Worm (Caenorhabditis elegans) whole organism, L4 larva: Measurements from ENCODE around the gene F55A4.3.
A peak's percentile ranks its signal among the peaks of the same experiment; 100 is the strongest.

Source experiments
- F10B5.3 ChIP-seq: sonication (generic microtip); optimal IDR thresholded peaks from 2 replicates; lab custom pipeline; 2016; ENCODE audit warnings: mild to moderate bottlenecking, missing genetic modification characterization, missing compliant biosample characterization
- F49E8.2 ChIP-seq: sonication (generic microtip); optimal IDR thresholded peaks from 2 replicates; lab custom pipeline; 2016; ENCODE audit warnings: missing compliant biosample characterization, mild to moderate bottlenecking, missing genetic modification characterization, borderline replicate concordance
- Y105C5A.15 ChIP-seq: fragments of 200-800 bp; sonication (Bioruptor generic); IDR thresholded peaks from 2 replicates; pipeline ENCODE4 v1.3.6; 2022; ENCODE audit warnings: missing genetic modification characterization, missing compliant biosample characterization
- ZK546.5 ChIP-seq, 2 experiments: sonication (generic microtip); optimal IDR thresholded peaks; 2 replicates each; lab custom pipeline; 2017; ENCODE audit warnings: missing biosample characterization in 2 of 2, missing genetic modification characterization in 2 of 2
- aha-1 ChIP-seq: fragments of 150-350 bp; peaks from one replicate; lab custom pipeline; 2014; ENCODE audit warnings: missing biosample characterization, missing genetic modification characterization
- attf-4 ChIP-seq: sonication (generic microtip); optimal IDR thresholded peaks from 3 replicates; lab custom pipeline; 2017; ENCODE audit warnings: missing biosample characterization, missing genetic modification characterization
- ceh-20 ChIP-seq: fragments of 200-800 bp; sonication (Bioruptor generic); IDR thresholded peaks from 2 replicates; pipeline ENCODE4 v1.3.6; 2022; ENCODE audit warnings: missing genetic modification reagents, missing genetic modification characterization, missing compliant biosample characterization
- ceh-28 ChIP-seq: fragments of 150-350 bp; optimal IDR thresholded peaks from 2 replicates; lab custom pipeline; 2014; ENCODE audit warnings: missing biosample characterization, missing genetic modification reagents, missing genetic modification characterization
- daf-16 ChIP-seq, 3 experiments: sonication (generic microtip); optimal IDR thresholded peaks; 2 replicates each; lab custom pipeline; 2016 to 2017; ENCODE audit warnings: missing genetic modification characterization in 3 of 3, missing genetic modification reagents in 3 of 3, mild to moderate bottlenecking in 2 of 3, missing compliant biosample characterization in 2 of 3, missing biosample characterization in 1 of 3, moderate library complexity in 1 of 3
- daf-19 ChIP-seq: fragments of 200-800 bp; sonication (Bioruptor generic); conservative IDR thresholded peaks from 2 replicates; pipeline ENCODE4 v1.3.6; 2022; ENCODE audit warnings: missing genetic modification characterization, missing compliant biosample characterization
- dmd-6 ChIP-seq: fragments of 200-800 bp; sonication (Bioruptor generic); IDR thresholded peaks from 2 replicates; pipeline ENCODE4 v1.3.6; 2022; ENCODE audit warnings: missing genetic modification reagents, missing genetic modification characterization, missing compliant biosample characterization
- dmd-8 ChIP-seq: fragments of 200-800 bp; sonication (Bioruptor generic); IDR thresholded peaks from 2 replicates; pipeline ENCODE4 v1.3.6; 2022; ENCODE audit warnings: missing genetic modification characterization, missing compliant biosample characterization
- dmd-9 ChIP-seq: fragments of 200-800 bp; sonication (Bioruptor generic); IDR thresholded peaks from 2 replicates; pipeline ENCODE4 v1.3.6; 2022; ENCODE audit warnings: missing genetic modification reagents, missing genetic modification characterization, missing compliant biosample characterization
- dve-1 ChIP-seq: sonication (generic microtip); optimal IDR thresholded peaks from 2 replicates; lab custom pipeline; 2017; ENCODE audit warnings: antibody characterized with exemption, mild to moderate bottlenecking, missing genetic modification characterization, missing compliant biosample characterization; ENCODE audit not compliant: insufficient read depth
- egl-43 ChIP-seq: fragments of 200-800 bp; sonication (Bioruptor generic); IDR thresholded peaks from 2 replicates; pipeline ENCODE4 v1.3.6; 2022; ENCODE audit warnings: missing genetic modification reagents, missing genetic modification characterization, missing compliant biosample characterization
- fos-1 ChIP-seq: fragments of 150-350 bp; optimal IDR thresholded peaks from 2 replicates; lab custom pipeline; 2014; ENCODE audit warnings: missing biosample characterization, missing genetic modification characterization
- gei-8 ChIP-seq: fragments of 200-800 bp; sonication (Bioruptor generic); optimal IDR thresholded peaks from 2 replicates; lab custom pipeline; 2018; ENCODE audit warnings: mild to moderate bottlenecking, missing genetic modification characterization, missing compliant biosample characterization
- hif-1 ChIP-seq, 2 experiments: sonication (generic microtip); optimal IDR thresholded peaks; 2 replicates each; lab custom pipeline; 2016 to 2017; ENCODE audit warnings: missing compliant biosample characterization in 2 of 2, missing genetic modification characterization in 2 of 2, missing genetic modification reagents in 2 of 2, missing genotype in 2 of 2, mild to moderate bottlenecking in 1 of 2
- hlh-11 ChIP-seq: fragments of 200-800 bp; sonication (Bioruptor generic); optimal IDR thresholded peaks from 2 replicates; lab custom pipeline; 2018; ENCODE audit warnings: mild to moderate bottlenecking, missing genetic modification characterization, missing compliant biosample characterization
- lim-7 ChIP-seq: fragments of 200-800 bp; sonication (Bioruptor generic); IDR thresholded peaks from 2 replicates; pipeline ENCODE4 v1.3.6; 2022; ENCODE audit warnings: missing genetic modification characterization, missing compliant biosample characterization
- lin-38 ChIP-seq: fragments of 200-800 bp; sonication (Bioruptor generic); IDR thresholded peaks from 2 replicates; pipeline ENCODE4 v1.3.6; 2022; ENCODE audit warnings: missing genetic modification reagents, missing genetic modification characterization, missing compliant biosample characterization
- mep-1 ChIP-seq: fragments of 150-350 bp; sonication (generic microtip); optimal IDR thresholded peaks from 3 replicates; lab custom pipeline; 2014; ENCODE audit warnings: missing biosample characterization, missing genetic modification characterization
- mes-2 ChIP-seq: sonication (generic microtip); optimal IDR thresholded peaks from 2 replicates; lab custom pipeline; 2016; ENCODE audit warnings: missing genotype, mild to moderate bottlenecking, missing genetic modification characterization, missing compliant biosample characterization; ENCODE audit not compliant: poor library complexity, severe bottlenecking
- mxl-3 ChIP-seq: fragments of 200-800 bp; sonication (Bioruptor generic); optimal IDR thresholded peaks from 2 replicates; lab custom pipeline; 2018; ENCODE audit warnings: mild to moderate bottlenecking, missing genetic modification characterization, missing compliant biosample characterization
- nhr-11 ChIP-seq: fragments of 150-350 bp; optimal IDR thresholded peaks from 2 replicates; lab custom pipeline; 2014; ENCODE audit warnings: missing biosample characterization, missing genetic modification characterization
- nhr-28 ChIP-seq: fragments of 150-350 bp; optimal IDR thresholded peaks from 2 replicates; lab custom pipeline; 2014; ENCODE audit warnings: missing biosample characterization, missing genetic modification characterization
- nhr-48 ChIP-seq: sonication (generic microtip); optimal IDR thresholded peaks from 2 replicates; lab custom pipeline; 2016; ENCODE audit warnings: mild to moderate bottlenecking, missing genetic modification characterization, missing compliant biosample characterization
- nhr-76 ChIP-seq: fragments of 150-350 bp; optimal IDR thresholded peaks from 2 replicates; lab custom pipeline; 2014; ENCODE audit warnings: missing biosample characterization, missing genetic modification characterization
- nhr-77 ChIP-seq: fragments of 150-350 bp; optimal IDR thresholded peaks from 2 replicates; lab custom pipeline; 2014; ENCODE audit warnings: missing biosample characterization, missing genetic modification characterization
- php-3 ChIP-seq: fragments of 200-800 bp; sonication (Bioruptor generic); IDR thresholded peaks from 2 replicates; pipeline ENCODE4 v1.3.6; 2022; ENCODE audit warnings: missing genetic modification reagents, missing genetic modification characterization, missing compliant biosample characterization
- pqm-1 ChIP-seq: sonication (generic microtip); optimal IDR thresholded peaks from 2 replicates; lab custom pipeline; 2017; ENCODE audit warnings: missing biosample characterization, missing genetic modification characterization
- set-16 ChIP-seq: fragments of 200-800 bp; sonication (Bioruptor generic); IDR thresholded peaks from 2 replicates; pipeline ENCODE4 v1.3.6; 2022; ENCODE audit warnings: missing genetic modification reagents, missing genetic modification characterization, missing compliant biosample characterization
- skn-1 ChIP-seq: fragments of 150-350 bp; optimal IDR thresholded peaks from 2 replicates; lab custom pipeline; 2014; ENCODE audit warnings: missing biosample characterization, missing genetic modification characterization
- snpc-4 ChIP-seq: fragments of 150-350 bp; optimal IDR thresholded peaks from 2 replicates; lab custom pipeline; 2014; ENCODE audit warnings: missing biosample characterization, missing genetic modification characterization
- spr-3 ChIP-seq: fragments of 200-800 bp; sonication (Bioruptor generic); optimal IDR thresholded peaks from 2 replicates; lab custom pipeline; 2018; ENCODE audit warnings: mild to moderate bottlenecking, missing genetic modification characterization, missing compliant biosample characterization
- unc-62 ChIP-seq, 3 experiments: fragments of 150-350 bp in 1 of 3; sonication (generic microtip); optimal IDR thresholded peaks in 2 of 3; peaks in 1 of 3; 1 replicate in 1 of 3; 2 replicates in 2 of 3; lab custom pipeline; 2014 to 2017; ENCODE audit warnings: missing biosample characterization in 3 of 3, missing genetic modification characterization in 3 of 3, missing genetic modification reagents in 3 of 3, missing genotype in 1 of 3
- zfp-2 ChIP-seq: sonication (generic microtip); optimal IDR thresholded peaks from 2 replicates; lab custom pipeline; 2016; ENCODE audit warnings: mild to moderate bottlenecking, missing genetic modification characterization, missing compliant biosample characterization
- zip-2 ChIP-seq: fragments of 150-350 bp; optimal IDR thresholded peaks from 2 replicates; lab custom pipeline; 2014; ENCODE audit warnings: missing biosample characterization, missing genetic modification characterization
- ztf-11 ChIP-seq: fragments of 150-350 bp; optimal IDR thresholded peaks from 2 replicates; lab custom pipeline; 2014; ENCODE audit warnings: missing biosample characterization, missing genetic modification characterization

F55A4.3 gene

DNA sequence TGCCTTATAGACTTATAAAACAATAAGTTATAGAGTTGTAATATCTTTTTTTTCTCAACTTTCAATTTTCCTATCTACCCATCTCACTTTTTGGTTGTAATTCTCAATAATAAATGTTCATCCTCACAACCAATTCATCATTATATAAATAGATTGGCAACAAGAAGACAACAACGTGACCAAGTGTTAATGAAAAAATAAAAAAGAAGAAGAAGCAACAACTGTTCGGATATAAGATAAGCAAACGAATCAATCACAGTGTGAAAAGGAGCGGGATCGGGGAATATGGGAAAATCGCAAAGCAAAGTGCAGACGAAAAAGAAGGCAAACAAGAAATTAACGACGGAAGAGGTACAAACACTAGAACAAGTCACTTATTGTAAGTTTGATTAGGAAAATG is 29.0 kb upstream of the F55A4.3 start, which contains the start of gene ncs-3:
TSS of gene ncs-3 (plus strand) at position 153 of the 400 bp plus-strand sequence.
- peak in 1 of 2 experiments; percentile 91 for TF ChIP-seq daf-16 (GFP tag; optimal IDR thresholded peaks at IDR 0.05; lab: Kevin White, UChicago)
- TF ChIP-seq daf-16 (tag; optimal IDR thresholded peaks at IDR 0.05; lab: Kevin White, UChicago) = no peak
- TF ChIP-seq dmd-8 = no peak
- TF ChIP-seq ceh-20 (GFP tag; lab: Robert Waterston, UW) = 0 out of 2 replicates have a peak, but pooled peaks have one; percentile 13
- TF ChIP-seq aha-1 (tag; lab: Kevin White, UChicago) = peak; percentile 35
- TF ChIP-seq ZK546.5 (tag; optimal IDR thresholded peaks at IDR 0.05; lab: Kevin White, UChicago) = no peak

DNA sequence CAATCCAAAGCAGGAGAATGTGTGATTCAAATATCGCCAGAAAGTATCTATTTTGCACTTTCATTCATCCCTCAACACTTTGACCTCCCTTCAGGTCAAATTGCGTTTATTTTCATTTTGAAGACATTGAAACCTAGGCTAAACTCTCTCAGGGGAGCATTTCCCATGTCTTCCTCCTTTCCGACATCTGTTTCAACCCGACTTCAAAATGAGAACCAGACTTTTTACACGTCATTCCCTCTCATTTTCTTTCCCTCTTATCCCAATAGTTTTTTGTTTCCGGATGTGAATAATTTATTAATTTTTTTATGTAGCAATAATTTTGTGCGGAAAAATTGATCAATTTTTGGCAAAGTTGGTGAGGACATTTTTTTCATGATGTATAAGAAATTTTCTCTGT is 28.1 kb upstream of the F55A4.3 start:
- no peak for TF ChIP-seq snpc-4
- no peak for TF ChIP-seq pqm-1
- TF ChIP-seq hif-1 (tag; optimal IDR thresholded peaks at IDR 0.05; lab: Kevin White, UChicago) = no peak
- no peak for TF ChIP-seq ztf-11 (tag; lab: Kevin White, UChicago)
- TF ChIP-seq lim-7 (GFP tag; lab: Robert Waterston, UW) = no peak
- no peak for TF ChIP-seq php-3

DNA sequence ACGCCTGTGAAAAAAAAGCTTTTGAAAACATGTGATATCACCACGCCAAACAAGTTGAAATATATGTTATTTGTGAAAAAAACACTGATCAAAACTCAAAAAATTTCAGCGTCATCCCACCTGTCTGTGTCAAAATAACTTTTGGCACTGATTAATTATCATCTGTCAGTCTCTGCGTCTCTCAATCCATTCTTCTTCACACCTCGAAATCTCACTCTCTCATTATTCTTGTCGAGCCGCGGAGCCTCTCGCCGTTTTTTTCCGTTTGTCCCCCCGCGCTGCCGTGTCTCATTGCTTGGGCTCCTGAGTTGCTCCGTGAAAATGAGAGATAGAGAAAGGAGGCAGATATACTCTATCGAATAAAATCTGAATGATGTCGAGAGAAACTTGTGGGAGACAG is 26.1 kb upstream of the F55A4.3 start:
- TF ChIP-seq hlh-11 (tag; lab: Kevin White, UChicago) (peak; percentile 43), daf-16 (GFP tag; optimal IDR thresholded peaks at IDR 0.05; lab: Kevin White, UChicago) (peak in 1 of 2 experiments; percentile 69), daf-16 (tag; optimal IDR thresholded peaks at IDR 0.05; lab: Kevin White, UChicago) (no peak), nhr-11 (tag; lab: Kevin White, UChicago) (peak; percentile 52), daf-19 (GFP tag; lab: Robert Waterston, UW) (no peak), mep-1 (tag; lab: Kevin White, UChicago) (no peak), mxl-3 (GFP tag; lab: Kevin White, UChicago) (peak; percentile 18), unc-62 (GFP tag; optimal IDR thresholded peaks at IDR 0.05 in 1 of 2; lab: Kevin White, UChicago) (peak in 1 of 2 experiments; percentile 77), unc-62 (tag; optimal IDR thresholded peaks at IDR 0.05; lab: Kevin White, UChicago) (no peak)

DNA sequence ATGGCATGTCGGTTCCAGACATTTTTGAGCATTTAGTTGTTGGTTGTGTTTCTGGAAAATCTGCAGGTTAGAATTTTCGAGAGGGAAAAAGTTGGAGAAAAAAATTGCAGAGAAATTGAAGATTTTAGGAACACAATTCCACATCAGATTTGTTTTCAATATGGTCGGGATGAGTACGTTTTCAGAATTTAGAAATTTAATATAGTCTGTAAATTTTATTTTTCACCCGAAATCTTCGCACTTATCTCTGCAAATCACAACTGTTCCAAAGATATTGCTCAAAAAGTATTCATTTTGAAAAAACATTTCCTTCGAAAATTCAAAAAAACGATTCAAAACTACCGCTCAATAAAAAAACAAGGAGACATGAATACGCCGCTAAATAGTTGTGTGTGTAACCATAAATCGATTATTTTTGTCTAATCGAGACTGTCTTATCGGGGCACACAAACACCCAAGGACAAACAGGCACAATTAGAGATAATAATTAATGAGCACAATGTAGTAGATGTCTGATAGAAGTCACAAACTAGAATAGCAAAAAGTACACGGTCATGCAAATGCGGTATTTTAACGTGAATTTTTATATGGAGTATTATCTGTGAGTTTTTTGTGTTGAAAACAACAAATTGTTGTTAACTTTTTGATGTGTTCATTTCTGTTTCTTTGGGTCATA is 21.4 kb upstream of the F55A4.3 start, which contains the start of gene vpat-1:
TSS of gene vpat-1 (minus strand) at position 51 of the 676 bp plus-strand sequence.
- peak; percentile 93 for TF ChIP-seq nhr-28 (tag; lab: Kevin White, UChicago)
- no peak for TF ChIP-seq ceh-28 (tag; lab: Kevin White, UChicago)
- TF ChIP-seq F10B5.3 (tag; lab: Kevin White, UChicago) = no peak
- peak; percentile 57 for TF ChIP-seq hlh-11 (tag; lab: Kevin White, UChicago)
- TF ChIP-seq gei-8 (GFP tag; lab: Kevin White, UChicago) = no peak
- TF ChIP-seq dmd-6 (GFP tag; lab: Robert Waterston, UW) = peak; percentile 26; the same call in 1 of the 2 replicates
- peak; percentile 40 for TF ChIP-seq nhr-77 (tag; lab: Kevin White, UChicago)
- no peak for TF ChIP-seq daf-16 (GFP tag; optimal IDR thresholded peaks at IDR 0.05; lab: Kevin White, UChicago)
- TF ChIP-seq daf-16 (tag; optimal IDR thresholded peaks at IDR 0.05; lab: Kevin White, UChicago) = peak; percentile 87
- TF ChIP-seq dve-1 (tag; lab: Kevin White, UChicago) = peak; percentile 74
- peak; percentile 87 for TF ChIP-seq pqm-1
- TF ChIP-seq zfp-2 (tag; lab: Kevin White, UChicago) = no peak

DNA sequence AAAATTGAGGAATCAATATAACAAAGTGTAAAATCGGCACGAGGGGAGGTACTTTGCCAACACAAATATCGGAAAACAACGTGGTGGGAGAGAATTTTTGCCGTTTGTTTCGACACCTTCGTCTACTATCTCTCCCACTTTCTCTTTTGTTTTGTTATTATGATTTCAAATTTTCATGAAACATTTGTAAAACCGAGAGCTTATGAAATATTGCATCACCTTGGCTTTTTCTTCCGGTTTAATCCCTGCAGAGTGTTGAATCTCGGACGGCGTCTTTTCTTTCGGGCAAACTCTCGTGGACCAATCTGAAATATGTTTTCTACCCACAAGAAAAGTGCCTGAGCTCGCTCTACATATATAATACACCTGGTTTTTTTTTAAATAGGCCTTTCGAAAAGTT is 19.4 kb upstream of the F55A4.3 start:
- TF ChIP-seq F49E8.2 (no peak), zip-2 (tag; lab: Kevin White, UChicago) (peak; percentile 96), nhr-76 (tag; lab: Kevin White, UChicago) (no peak), F10B5.3 (tag; lab: Kevin White, UChicago) (no peak)

DNA sequence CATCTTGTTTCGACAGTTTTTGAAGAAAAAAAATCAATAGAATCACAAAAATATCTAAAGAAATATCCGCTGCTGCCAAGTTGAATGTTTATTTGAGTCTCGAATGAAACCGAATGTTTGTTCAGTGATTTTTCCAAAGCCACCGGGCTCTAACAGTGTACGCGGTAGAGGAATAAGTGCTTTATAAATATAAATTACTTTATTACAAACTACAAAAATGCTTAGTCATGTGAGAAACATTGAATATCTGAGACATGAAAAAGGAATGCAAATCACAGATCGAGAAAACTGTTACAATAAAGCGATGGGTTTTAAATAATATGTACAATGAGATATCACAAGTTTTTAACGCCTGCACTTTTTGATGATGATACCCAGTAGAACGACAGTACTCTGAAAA is 13.4 kb upstream of the F55A4.3 start, which contains the start of gene F55A4.7:
TSS of gene F55A4.7 (minus strand) at position 101 of the 400 bp plus-strand sequence.
- TF ChIP-seq Y105C5A.15 (GFP tag; lab: Robert Waterston, UW) (no peak), mes-2 (tag; lab: Kevin White, UChicago) (no peak), nhr-76 (tag; lab: Kevin White, UChicago) (no peak), set-16 (GFP tag; lab: Robert Waterston, UW) (no peak), fos-1 (tag; lab: Kevin White, UChicago) (no peak), skn-1 (no peak), nhr-48 (tag; lab: Kevin White, UChicago) (no peak), nhr-28 (tag; lab: Kevin White, UChicago) (no peak), egl-43 (GFP tag; lab: Robert Waterston, UW) (no peak), lim-7 (GFP tag; lab: Robert Waterston, UW) (no peak), aha-1 (tag; lab: Kevin White, UChicago) (no peak), dmd-9 (GFP tag; lab: Robert Waterston, UW) (no peak), lin-38 (GFP tag; lab: Robert Waterston, UW) (no peak), snpc-4 (no peak), attf-4 (tag; lab: Kevin White, UChicago) (no peak), spr-3 (GFP tag; lab: Kevin White, UChicago) (no peak)
